Fruit fly (Drosophila melanogaster): Measurements from ENCODE around the gene CG17721.

The CG17721 gene

dm6 chr3R:11209801-11210402, 25.0 kb upstream of the CG17721 start, which contains the start of the genes SdhC and Tctp (continued):
- TF ChIP-seq CG34422 (GFP tag; IDR thresholded peaks at IDR 0.05) (peak; percentile 30; the same call in 1 of the 3 replicates), CG4360 (GFP tag; IDR thresholded peaks at IDR 0.05) (no peak), CG13123 (GFP tag; optimal IDR thresholded peaks at IDR 0.05) (peak; percentile 40), grau (tag; optimal IDR thresholded peaks at IDR 0.05) (peak; percentile 61), D19B (GFP tag; optimal IDR thresholded peaks at IDR 0.05) (peak; percentile 15), CG6175 (GFP tag; IDR thresholded peaks at IDR 0.05) (no peak), sr (GFP tag; IDR thresholded peaks at IDR 0.05) (no peak), CG2120 (GFP tag; optimal IDR thresholded peaks at IDR 0.05) (peak; percentile 73), ab (GFP tag; optimal IDR thresholded peaks at IDR 0.05) (peak; percentile 1), CG10321 (GFP tag; IDR thresholded peaks at IDR 0.05) (peak; percentile 8; the same call in 1 of the 2 replicates), Antp (GFP tag; optimal IDR thresholded peaks at IDR 0.05) (peak; percentile 22), gcm (GFP tag; optimal IDR thresholded peaks at IDR 0.05) (peak; percentile 18), CG17612 (GFP tag; IDR thresholded peaks at IDR 0.05) (no peak), nerfin-1 (tag; optimal IDR thresholded peaks at IDR 0.05) (peak; percentile 9), peb (GFP tag; IDR thresholded peaks at IDR 0.05) (0 out of 2 replicates have a peak, but pooled peaks have one; percentile 7), cwo (GFP tag; optimal IDR thresholded peaks at IDR 0.05) (no peak), Ets97D (GFP tag; optimal IDR thresholded peaks at IDR 0.05) (peak; percentile 87), tna (GFP tag; IDR thresholded peaks at IDR 0.05; ENCODE audit: partially characterized antibody) (peak; percentile 40; the same call in 1 of the 2 replicates), org-1 (GFP tag; optimal IDR thresholded peaks at IDR 0.05) (no peak), Oli (tag; optimal IDR thresholded peaks at IDR 0.05) (no peak), CG9609 (GFP tag; optimal IDR thresholded peaks at IDR 0.05) (no peak), CG17359 (tag; optimal IDR thresholded peaks at IDR 0.05) (no peak), CG3838 (GFP tag; optimal IDR thresholded peaks at IDR 0.05) (no peak), CG8765 (GFP tag; IDR thresholded peaks at IDR 0.05) (no peak), slp2 (GFP tag; optimal IDR thresholded peaks at IDR 0.05) (no peak), hkb (optimal IDR thresholded peaks at IDR 0.05) (peak; percentile 44), hkb (GFP tag; IDR thresholded peaks at IDR 0.05) (0 out of 2 replicates have a peak, but pooled peaks have one; percentile 7), lab (GFP tag; optimal IDR thresholded peaks at IDR 0.05) (peak; percentile 41), CG2678 (tag; optimal IDR thresholded peaks at IDR 0.05) (peak; percentile 52), ken (GFP tag; IDR thresholded peaks at IDR 0.05) (no peak), ato (GFP tag; IDR thresholded peaks at IDR 0.05; ENCODE audit: partially characterized antibody) (no peak), CG7357 (GFP tag; IDR thresholded peaks at IDR 0.05) (no peak), Asciz (GFP tag; optimal IDR thresholded peaks at IDR 0.05) (no peak), CG31224 (GFP tag; IDR thresholded peaks at IDR 0.05) (no peak), crp (GFP tag; optimal IDR thresholded peaks at IDR 0.05) (peak in 1 of 2 experiments; percentile 23), fd96Cb (tag; optimal IDR thresholded peaks at IDR 0.05) (no peak), Sry-δ (GFP tag; optimal IDR thresholded peaks at IDR 0.05) (peak; percentile 72), CG2889 (GFP tag; IDR thresholded peaks at IDR 0.05) (no peak), Nf-YB (GFP tag; optimal IDR thresholded peaks at IDR 0.05) (peak; percentile 16), C15 (GFP tag; IDR thresholded peaks at IDR 0.05) (no peak), dmrt99B (tag; optimal IDR thresholded peaks at IDR 0.05) (peak; percentile 9), chm (GFP tag; IDR thresholded peaks at IDR 0.05) (0 out of 2 replicates have a peak, but pooled peaks have one; percentile 49), ems (GFP tag; optimal IDR thresholded peaks at IDR 0.05) (no peak), stwl (tag; optimal IDR thresholded peaks at IDR 0.05) (peak; percentile 62), Dref (GFP tag; IDR thresholded peaks at IDR 0.05) (peak; percentile 74), exex (tag; optimal IDR thresholded peaks at IDR 0.05) (peak; percentile 23), NC2α (GFP tag; optimal IDR thresholded peaks at IDR 0.05) (no peak), sim (GFP tag; IDR thresholded peaks at IDR 0.05) (no peak), tio (GFP tag; optimal IDR thresholded peaks at IDR 0.05) (no peak), Stat92E (GFP tag; optimal IDR thresholded peaks at IDR 0.05) (no peak)
